Fruit fly (Drosophila melanogaster): ENCODE measurements around the gene CtsK1.

CtsK1 gene

dm6 chr3L:14028485-14029384 is 34.7 kb downstream of the CtsK1 start, which contains the start of gene Ptip (continued):
- TF ChIP-seq CG9437 (GFP tag; optimal IDR thresholded peaks at IDR 0.05) (no peak), C15 (GFP tag; IDR thresholded peaks at IDR 0.05) (0 out of 3 replicates have a peak, but pooled peaks have one; percentile 43), sim (GFP tag; IDR thresholded peaks at IDR 0.05) (no peak), Hmr (GFP tag; optimal IDR thresholded peaks at IDR 0.05) (peak; percentile 54)

dm6 chr3L:14031171-14032126 is 37.4 kb downstream of the CtsK1 start, which contains the start of the genes CG6650 and endos:
Gene CG6650 (plus strand): TSS chr3L:14031450.
Gene endos (minus strand): TSS chr3L:14031706.
- TF ChIP-seq Dbx (GFP tag; IDR thresholded peaks at IDR 0.05) (peak; percentile 24; the same call in 1 of the 3 replicates), bbx (GFP tag; IDR thresholded peaks at IDR 0.05; ENCODE audit: partially characterized antibody) (peak; percentile 71), CG4424 (GFP tag; optimal IDR thresholded peaks at IDR 0.05) (peak; percentile 33), CG14014 (GFP tag; IDR thresholded peaks at IDR 0.05) (peak; percentile 28; the same call in 1 of the 2 replicates), jigr1 (GFP tag; IDR thresholded peaks at IDR 0.05) (peak; percentile 56; the same call in 1 of the 3 replicates), CG11093 (GFP tag; IDR thresholded peaks at IDR 0.05) (0 out of 3 replicates have a peak, but pooled peaks have one; percentile 33), Pdp1 (GFP tag; optimal IDR thresholded peaks at IDR 0.05) (peak in 1 of 2 experiments; percentile 49), oc (tag; optimal IDR thresholded peaks at IDR 0.05) (no peak), lab (GFP tag; optimal IDR thresholded peaks at IDR 0.05) (peak; percentile 43), CG13894 (tag; optimal IDR thresholded peaks at IDR 0.05) (peak; percentile 44), org-1 (GFP tag; optimal IDR thresholded peaks at IDR 0.05) (no peak), dmrt11E (tag; optimal IDR thresholded peaks at IDR 0.05) (peak; percentile 24), Drgx (GFP tag; IDR thresholded peaks at IDR 0.05) (no peak; the same call in 1 of the 2 replicates), pum (GFP tag; optimal IDR thresholded peaks at IDR 0.05) (peak; percentile 10), CG12299 (tag; optimal IDR thresholded peaks at IDR 0.05) (peak; percentile 2), sug (tag; optimal IDR thresholded peaks at IDR 0.05) (peak; percentile 67), Ets65A (GFP tag) (peak; percentile 88), HLH54F (GFP tag; optimal IDR thresholded peaks at IDR 0.05) (peak; percentile 4), CG12659 (GFP tag; optimal IDR thresholded peaks at IDR 0.05) (peak; percentile 49), grau (tag; optimal IDR thresholded peaks at IDR 0.05) (peak; percentile 45), CG2120 (GFP tag; optimal IDR thresholded peaks at IDR 0.05) (peak; percentile 22), otp (GFP tag; IDR thresholded peaks at IDR 0.05) (no peak), caup (GFP tag; optimal IDR thresholded peaks at IDR 0.05; ENCODE audit: severe bottlenecking) (peak; percentile 37), Hand (GFP tag; optimal IDR thresholded peaks at IDR 0.05) (peak; percentile 50), CG10654 (GFP tag; optimal IDR thresholded peaks at IDR 0.05) (peak; percentile 13), CG14441 (GFP tag; IDR thresholded peaks at IDR 0.05) (0 out of 2 replicates have a peak, but pooled peaks have one; percentile 28), Opbp (GFP tag; IDR thresholded peaks at IDR 0.05; ENCODE audit: partially characterized antibody) (peak; percentile 74), CG1792 (GFP tag; optimal IDR thresholded peaks at IDR 0.05) (no peak), Hr51 (GFP tag; optimal IDR thresholded peaks at IDR 0.05) (peak in 1 of 2 experiments; percentile 17), hbn (GFP tag; IDR thresholded peaks at IDR 0.05; ENCODE audit: partially characterized antibody) (peak; percentile 59), Dref (GFP tag; IDR thresholded peaks at IDR 0.05) (peak; percentile 91), CG11696 (GFP tag; IDR thresholded peaks at IDR 0.05) (no peak), Sry-β (GFP tag; optimal IDR thresholded peaks at IDR 0.05) (peak; percentile 3), B-H2 (GFP tag; optimal IDR thresholded peaks at IDR 0.05) (peak; percentile 69), CG7928 (GFP tag; optimal IDR thresholded peaks at IDR 0.05) (peak; percentile 68), knrl (GFP tag; IDR thresholded peaks at IDR 0.05; ENCODE audit: partially characterized antibody) (peak; percentile 80), CG4328 (GFP tag; optimal IDR thresholded peaks at IDR 0.05) (peak; percentile 66), CoRest (tag; optimal IDR thresholded peaks at IDR 0.05) (peak; percentile 55), Dp (GFP tag; optimal IDR thresholded peaks at IDR 0.05) (peak; percentile 50)

Measured in whole organism, embryonic.